Worm (Caenorhabditis elegans): ENCODE results near the gene K11H12.8.

K11H12.8 gene

ce11 chrIV:673313-673712 is 18.1 kb downstream of the K11H12.8 start, which contains the start of gene K11H12.3:
Gene K11H12.3, minus strand, starts transcription at chrIV:673480.
- TF ChIP-seq ref-1 (GFP tag; conservative IDR thresholded peaks at IDR 0.05) (no peak), tab-1 (GFP tag; IDR thresholded peaks at IDR 0.05) (no peak), cog-1 (tag; optimal IDR thresholded peaks at IDR 0.05) (no peak), ztf-29 (GFP tag; IDR thresholded peaks at IDR 0.05) (no peak), med-1 (GFP tag; optimal IDR thresholded peaks at IDR 0.05; ENCODE audit: insufficient read depth) (no peak), flt-1 (GFP tag; IDR thresholded peaks at IDR 0.05) (no peak), ztf-23 (GFP tag; IDR thresholded peaks at IDR 0.05) (no peak), klf-2 (GFP tag; conservative IDR thresholded peaks at IDR 0.05) (no peak), T22C8.4 (GFP tag; IDR thresholded peaks at IDR 0.05) (no peak)

- TF ChIP-seq ztf-23 (GFP tag; IDR thresholded peaks at IDR 0.05) (no peak), flt-1 (GFP tag; IDR thresholded peaks at IDR 0.05) (no peak), ref-1 (GFP tag; conservative IDR thresholded peaks at IDR 0.05) (no peak), klf-2 (GFP tag; conservative IDR thresholded peaks at IDR 0.05) (no peak), tab-1 (GFP tag; IDR thresholded peaks at IDR 0.05) (no peak)
These were observed 20.4 kb downstream of the K11H12.8 start, which contains the start of the genes K11H12.4 and K11H12.10 for ce11 chrIV:675471-676159. Gene K11H12.4, minus strand, starts transcription at chrIV:675883. Gene K11H12.10, plus strand, starts transcription at chrIV:676075.

- TF ChIP-seq klf-2 (GFP tag; conservative IDR thresholded peaks at IDR 0.05) (no peak), flt-1 (GFP tag; IDR thresholded peaks at IDR 0.05) (no peak), T22C8.4 (GFP tag; IDR thresholded peaks at IDR 0.05) (no peak), ztf-23 (GFP tag; IDR thresholded peaks at IDR 0.05) (no peak), tab-1 (GFP tag; IDR thresholded peaks at IDR 0.05) (no peak), ztf-29 (GFP tag; IDR thresholded peaks at IDR 0.05) (no peak), ref-1 (GFP tag; conservative IDR thresholded peaks at IDR 0.05) (no peak), cog-1 (tag; optimal IDR thresholded peaks at IDR 0.05) (no peak)
These were observed 21.1 kb downstream of the K11H12.8 start, which contains the start of gene K11H12.5 for ce11 chrIV:676280-676679. Gene K11H12.5, plus strand, starts transcription at chrIV:676580.

- TF ChIP-seq med-1 (GFP tag; optimal IDR thresholded peaks at IDR 0.05; ENCODE audit: insufficient read depth) (peak; percentile 53), cog-1 (tag; optimal IDR thresholded peaks at IDR 0.05) (peak; percentile 40), ztf-23 (GFP tag; IDR thresholded peaks at IDR 0.05) (peak; percentile 89), ref-1 (GFP tag; conservative IDR thresholded peaks at IDR 0.05) (peak; percentile 75), tab-1 (GFP tag; IDR thresholded peaks at IDR 0.05) (peak; percentile 86), T22C8.4 (GFP tag; IDR thresholded peaks at IDR 0.05) (peak; percentile 79), flt-1 (GFP tag; IDR thresholded peaks at IDR 0.05) (peak; percentile 94), klf-2 (GFP tag; conservative IDR thresholded peaks at IDR 0.05) (peak; percentile 88), ztf-29 (GFP tag; IDR thresholded peaks at IDR 0.05) (peak; percentile 79)
These were observed 27.6 kb downstream of the K11H12.8 start for ce11 chrIV:682726-683340.

ce11 chrIV:684197-684596 is 29.0 kb downstream of the K11H12.8 start, which contains the start of gene cutl-28:
Gene cutl-28, plus strand, starts transcription at chrIV:684497.
- TF ChIP-seq klf-2 (GFP tag; conservative IDR thresholded peaks at IDR 0.05) (no peak), ref-1 (GFP tag; conservative IDR thresholded peaks at IDR 0.05) (no peak), med-1 (GFP tag; optimal IDR thresholded peaks at IDR 0.05; ENCODE audit: insufficient read depth) (no peak), tab-1 (GFP tag; IDR thresholded peaks at IDR 0.05) (no peak), T22C8.4 (GFP tag; IDR thresholded peaks at IDR 0.05) (no peak), ztf-29 (GFP tag; IDR thresholded peaks at IDR 0.05) (no peak), ztf-23 (GFP tag; IDR thresholded peaks at IDR 0.05) (no peak), cog-1 (tag; optimal IDR thresholded peaks at IDR 0.05) (no peak)

ce11 chrIV:684748-685147 is 29.6 kb downstream of the K11H12.8 start:
- TF ChIP-seq ztf-29 (GFP tag; IDR thresholded peaks at IDR 0.05) (no peak), klf-2 (GFP tag; conservative IDR thresholded peaks at IDR 0.05) (no peak), ref-1 (GFP tag; conservative IDR thresholded peaks at IDR 0.05) (no peak), cog-1 (tag; optimal IDR thresholded peaks at IDR 0.05) (no peak), T22C8.4 (GFP tag; IDR thresholded peaks at IDR 0.05) (no peak), tab-1 (GFP tag; IDR thresholded peaks at IDR 0.05) (no peak), flt-1 (GFP tag; IDR thresholded peaks at IDR 0.05) (no peak), ztf-23 (GFP tag; IDR thresholded peaks at IDR 0.05) (no peak), med-1 (GFP tag; optimal IDR thresholded peaks at IDR 0.05; ENCODE audit: insufficient read depth) (no peak)

ce11 chrIV:698304-698703 is 43.1 kb downstream of the K11H12.8 start, which contains the start of gene Y55F3C.17:
Gene Y55F3C.17, minus strand, starts transcription at chrIV:698404.
- TF ChIP-seq med-1 (GFP tag; optimal IDR thresholded peaks at IDR 0.05; ENCODE audit: insufficient read depth) (no peak), T22C8.4 (GFP tag; IDR thresholded peaks at IDR 0.05) (no peak), klf-2 (GFP tag; conservative IDR thresholded peaks at IDR 0.05) (no peak), ref-1 (GFP tag; conservative IDR thresholded peaks at IDR 0.05) (no peak), flt-1 (GFP tag; IDR thresholded peaks at IDR 0.05) (no peak), cog-1 (tag; optimal IDR thresholded peaks at IDR 0.05) (no peak), tab-1 (GFP tag; IDR thresholded peaks at IDR 0.05) (no peak), ztf-23 (GFP tag; IDR thresholded peaks at IDR 0.05) (no peak), ztf-29 (GFP tag; IDR thresholded peaks at IDR 0.05) (no peak)

ce11 chrIV:707635-708034 is 52.4 kb downstream of the K11H12.8 start, which contains the start of gene cutl-26:
Gene cutl-26, minus strand, starts transcription at chrIV:707735.
- TF ChIP-seq flt-1 (GFP tag; IDR thresholded peaks at IDR 0.05) (no peak), ref-1 (GFP tag; conservative IDR thresholded peaks at IDR 0.05) (no peak), T22C8.4 (GFP tag; IDR thresholded peaks at IDR 0.05) (no peak), ztf-23 (GFP tag; IDR thresholded peaks at IDR 0.05) (no peak), klf-2 (GFP tag; conservative IDR thresholded peaks at IDR 0.05) (no peak), cog-1 (tag; optimal IDR thresholded peaks at IDR 0.05) (no peak), tab-1 (GFP tag; IDR thresholded peaks at IDR 0.05) (no peak), ztf-29 (GFP tag; IDR thresholded peaks at IDR 0.05) (no peak), med-1 (GFP tag; optimal IDR thresholded peaks at IDR 0.05; ENCODE audit: insufficient read depth) (no peak)
